Worm (Caenorhabditis elegans) whole organism, L2 larva: ENCODE results near the gene R08C7.1.

Source experiments
- elt-3 ChIP-seq: sonication (generic microtip); optimal IDR thresholded peaks from 2 replicates; lab custom pipeline; 2017; ENCODE audit warnings: missing biosample characterization, missing genetic modification characterization
- nhr-237 ChIP-seq: fragments of 150-350 bp; optimal IDR thresholded peaks from 2 replicates; lab custom pipeline; 2014; ENCODE audit warnings: missing biosample characterization, missing genetic modification characterization
- sma-9 ChIP-seq, 2 experiments: fragments of 150-350 bp in 1 of 2; sonication (generic microtip) in 1 of 2; optimal IDR thresholded peaks; 2 replicates each; lab custom pipeline; 2014 to 2016; ENCODE audit warnings: missing genetic modification characterization in 2 of 2, mild to moderate bottlenecking in 1 of 2, missing biosample characterization in 1 of 2, missing compliant biosample characterization in 1 of 2, missing genetic modification reagents in 1 of 2, moderate library complexity in 1 of 2
- unc-55 ChIP-seq: fragments of 150-350 bp; sonication (generic microtip); optimal IDR thresholded peaks from 3 replicates; lab custom pipeline; 2014; ENCODE audit warnings: missing biosample characterization, missing genetic modification reagents, missing genetic modification characterization

DNA sequence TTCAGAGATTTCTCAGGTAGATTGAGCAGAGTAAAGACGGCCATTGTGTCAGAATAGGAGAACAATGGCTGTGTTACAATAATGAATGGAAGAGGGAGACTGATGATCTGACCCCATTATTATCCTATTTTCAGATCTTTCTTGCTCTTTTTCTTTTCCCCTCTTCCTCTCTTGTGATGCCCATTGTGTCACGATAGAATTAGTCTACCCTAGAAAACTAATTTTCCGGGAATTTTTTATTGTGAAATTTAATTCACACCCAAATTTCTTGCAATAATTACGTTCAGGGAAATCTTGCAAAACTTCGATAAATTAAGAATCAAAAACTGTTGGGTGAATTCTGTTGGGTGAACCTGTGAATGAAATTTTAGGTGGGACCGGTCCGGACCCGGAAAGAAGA, 10.6 kb upstream of the R08C7.1 start, which contains the start of gene fbxb-75:
- TF ChIP-seq elt-3 (no peak), nhr-237 (no peak), sma-9 (GFP tag; optimal IDR thresholded peaks at IDR 0.05; lab: Kevin White, UChicago) (no peak), sma-9 (tag; optimal IDR thresholded peaks at IDR 0.05; lab: Kevin White, UChicago) (no peak), unc-55 (GFP tag; lab: Kevin White, UChicago) (no peak)
